Worm (Caenorhabditis elegans) whole organism, L1 larva: Measurements from ENCODE around the gene gck-1.

Experiments used
- C16A3.4 ChIP-seq: fragments of 150-350 bp; optimal IDR thresholded peaks from 2 replicates; lab custom pipeline; 2014; ENCODE audit warnings: missing biosample characterization, missing genetic modification characterization
- Y116A8C.19 ChIP-seq: sonication (generic microtip); optimal IDR thresholded peaks from 2 replicates; lab custom pipeline; 2016; ENCODE audit warnings: missing compliant biosample characterization, missing genetic modification characterization, borderline replicate concordance
- aha-1 ChIP-seq: fragments of 150-350 bp; optimal IDR thresholded peaks from 2 replicates; lab custom pipeline; 2014; ENCODE audit warnings: missing biosample characterization, missing genetic modification characterization
- blmp-1 ChIP-seq: fragments of 150-350 bp; optimal IDR thresholded peaks from 2 replicates; lab custom pipeline; 2014; ENCODE audit warnings: missing biosample characterization, missing genetic modification characterization
- ceh-8 ChIP-seq: fragments of 200-800 bp; sonication (Bioruptor generic); optimal IDR thresholded peaks from 2 replicates; lab custom pipeline; 2018; ENCODE audit warnings: mild to moderate bottlenecking, missing genetic modification characterization, moderate library complexity, missing compliant biosample characterization
- ceh-88 ChIP-seq: fragments of 200-800 bp; sonication (Bioruptor generic); IDR thresholded peaks from 2 replicates; pipeline ENCODE4 v1.3.6; 2022; ENCODE audit warnings: missing genetic modification characterization, missing compliant biosample characterization
- ces-1 ChIP-seq: fragments of 150-350 bp; optimal IDR thresholded peaks from 2 replicates; lab custom pipeline; 2014; ENCODE audit warnings: missing biosample characterization, missing genetic modification reagents, missing genetic modification characterization
- dsc-1 ChIP-seq: sonication (generic microtip); optimal IDR thresholded peaks from 2 replicates; lab custom pipeline; 2016; ENCODE audit warnings: mild to moderate bottlenecking, missing genetic modification characterization, missing compliant biosample characterization
- efl-1 ChIP-seq, 4 experiments: fragments of 150-350 bp; optimal IDR thresholded peaks in 3 of 4; peaks in 1 of 4; 1 replicate in 1 of 4; 2 replicates in 3 of 4; lab custom pipeline; 2014; ENCODE audit warnings: missing biosample characterization in 2 of 4, missing genetic modification characterization in 2 of 4, missing genetic modification reagents in 2 of 4
- egl-27 ChIP-seq, 2 experiments: fragments of 150-350 bp in 1 of 2; sonication (generic microtip); optimal IDR thresholded peaks; 3 replicates each; lab custom pipeline; 2017 to 2018; ENCODE audit warnings: missing biosample characterization in 2 of 2, missing genetic modification characterization in 2 of 2, missing genetic modification reagents in 2 of 2
- elt-2 ChIP-seq: sonication (generic microtip); optimal IDR thresholded peaks from 2 replicates; lab custom pipeline; 2016; ENCODE audit warnings: missing genetic modification characterization, mild to moderate bottlenecking, inconsistent platforms, missing compliant biosample characterization, missing genetic modification reagents
- ets-5 ChIP-seq: fragments of 200-800 bp; sonication (Bioruptor generic); IDR thresholded peaks from 2 replicates; pipeline ENCODE4 v1.3.6; 2022; ENCODE audit warnings: missing genetic modification characterization, missing compliant biosample characterization
- fkh-10 ChIP-seq: sonication (generic microtip); optimal IDR thresholded peaks from 2 replicates; lab custom pipeline; 2017; ENCODE audit warnings: missing biosample characterization, missing genetic modification reagents, missing genetic modification characterization
- fkh-4 ChIP-seq: sonication (generic microtip); optimal IDR thresholded peaks from 2 replicates; lab custom pipeline; 2016; ENCODE audit warnings: missing compliant biosample characterization, missing genetic modification characterization, borderline replicate concordance
- fkh-8 ChIP-seq: sonication (generic microtip); optimal IDR thresholded peaks from 2 replicates; lab custom pipeline; 2016; ENCODE audit warnings: mild to moderate bottlenecking, missing genetic modification characterization, missing compliant biosample characterization
- fos-1 ChIP-seq: fragments of 150-350 bp; optimal IDR thresholded peaks from 2 replicates; lab custom pipeline; 2014; ENCODE audit warnings: missing biosample characterization, missing genetic modification characterization
- isw-1 ChIP-seq: fragments of 200-800 bp; sonication (Bioruptor generic); IDR thresholded peaks from 2 replicates; pipeline ENCODE4 v1.3.6; 2022; ENCODE audit warnings: missing genetic modification characterization, missing compliant biosample characterization
- jun-1 ChIP-seq: fragments of 150-350 bp; optimal IDR thresholded peaks from 2 replicates; lab custom pipeline; 2014; ENCODE audit warnings: missing biosample characterization, missing genetic modification reagents, missing genetic modification characterization
- lin-13 ChIP-seq: fragments of 150-350 bp; optimal IDR thresholded peaks from 2 replicates; lab custom pipeline; 2014; ENCODE audit warnings: missing biosample characterization, missing genetic modification reagents, missing genetic modification characterization
- lsy-2 ChIP-seq, 2 experiments: fragments of 150-350 bp; optimal IDR thresholded peaks; 2 replicates each; lab custom pipeline; 2014; ENCODE audit warnings: missing biosample characterization in 2 of 2, missing genetic modification characterization in 2 of 2
- mab-9 ChIP-seq: fragments of 200-800 bp; sonication (Bioruptor generic); IDR thresholded peaks from 2 replicates; pipeline ENCODE4 v1.3.6; 2022; ENCODE audit warnings: missing genetic modification reagents, missing genetic modification characterization, missing compliant biosample characterization
- mep-1 ChIP-seq: fragments of 150-350 bp; optimal IDR thresholded peaks from 2 replicates; lab custom pipeline; 2014; ENCODE audit warnings: missing biosample characterization, missing genetic modification characterization
- nhr-11 ChIP-seq: fragments of 150-350 bp; optimal IDR thresholded peaks from 2 replicates; lab custom pipeline; 2014; ENCODE audit warnings: missing biosample characterization, missing genetic modification characterization
- nhr-28 ChIP-seq: fragments of 150-350 bp; optimal IDR thresholded peaks from 2 replicates; lab custom pipeline; 2014; ENCODE audit warnings: missing biosample characterization, missing genetic modification characterization
- nhr-71 ChIP-seq: sonication (generic microtip); optimal IDR thresholded peaks from 2 replicates; lab custom pipeline; 2016; ENCODE audit warnings: mild to moderate bottlenecking, missing genetic modification characterization, moderate library complexity, missing compliant biosample characterization
- nhr-85 ChIP-seq: sonication (generic microtip); peaks from one replicate; lab custom pipeline; 2016; ENCODE audit warnings: missing genetic modification characterization, inconsistent platforms, missing compliant biosample characterization
- nhr-90 ChIP-seq: sonication (generic microtip); optimal IDR thresholded peaks from 2 replicates; lab custom pipeline; 2016; ENCODE audit warnings: mild to moderate bottlenecking, missing genetic modification characterization, missing compliant biosample characterization; ENCODE audit not compliant: poor library complexity
- pag-3 ChIP-seq: sonication (generic microtip); optimal IDR thresholded peaks from 2 replicates; lab custom pipeline; 2017; ENCODE audit warnings: missing genetic modification characterization, mild to moderate bottlenecking, missing compliant biosample characterization, antibody characterized with exemption, borderline replicate concordance; ENCODE audit not compliant: insufficient read depth
- sup-37 ChIP-seq: fragments of 200-800 bp; sonication (Bioruptor generic); optimal IDR thresholded peaks from 2 replicates; lab custom pipeline; 2018; ENCODE audit warnings: mild to moderate bottlenecking, missing genetic modification characterization, missing compliant biosample characterization
- zip-4 ChIP-seq: fragments of 200-800 bp; sonication (Bioruptor generic); optimal IDR thresholded peaks from 2 replicates; lab custom pipeline; 2018; ENCODE audit warnings: mild to moderate bottlenecking, missing genetic modification characterization, moderate library complexity, missing compliant biosample characterization
- ztf-11 ChIP-seq, 2 experiments: sonication (generic microtip); optimal IDR thresholded peaks; 2 replicates each; lab custom pipeline; 2016 to 2017; ENCODE audit warnings: missing genetic modification characterization in 2 of 2, missing biosample characterization in 1 of 2, missing compliant biosample characterization in 1 of 2
- ztf-4 ChIP-seq: fragments of 150-350 bp; optimal IDR thresholded peaks from 2 replicates; lab custom pipeline; 2014; ENCODE audit warnings: missing biosample characterization, missing genetic modification characterization

Gene gck-1

ce11 chrV:8966086-8966485, 18.5 kb downstream of the gck-1 start, which contains the start of gene nhr-219:
TSS of gene nhr-219 (minus strand) at chrV:8966186.
- TF ChIP-seq lin-13 (no peak), egl-27 (tag; optimal IDR thresholded peaks at IDR 0.05; lab: Kevin White, UChicago) (no peak)
- TF ChIP-seq, all 84 proteins: peak for 0

- TF ChIP-seq jun-1 (tag; lab: Kevin White, UChicago), result no peak
- TF ChIP-seq ztf-4, result no peak
- no peak for TF ChIP-seq mep-1 (tag; lab: Kevin White, UChicago)
- TF ChIP-seq nhr-11 (tag; lab: Kevin White, UChicago), result no peak
- no peak for TF ChIP-seq ceh-8 (GFP tag; lab: Kevin White, UChicago)
- TF ChIP-seq isw-1 (GFP tag; lab: Robert Waterston, UW), result no peak
- no peak for TF ChIP-seq ceh-88 (GFP tag; lab: Robert Waterston, UW)
- no peak for TF ChIP-seq fkh-8 (tag; lab: Kevin White, UChicago)
- TF ChIP-seq egl-27 (tag; optimal IDR thresholded peaks at IDR 0.05; lab: Kevin White, UChicago), result no peak
- no peak for TF ChIP-seq nhr-28
These were observed 24.7 kb downstream of the gck-1 start, which contains the start of gene nhr-195 for ce11 chrV:8972271-8972670. TSS of gene nhr-195 (minus strand) at chrV:8972371.

- TF ChIP-seq aha-1 (tag; lab: Kevin White, UChicago), result no peak
- TF ChIP-seq ces-1 (GFP tag; lab: Kevin White, UChicago), result no peak
- TF ChIP-seq nhr-85 (tag; lab: Kevin White, UChicago), result no peak
- peak; percentile 7 for TF ChIP-seq mep-1 (tag; lab: Kevin White, UChicago)
- no peak for TF ChIP-seq lsy-2 (tag; optimal IDR thresholded peaks at IDR 0.05; lab: Kevin White, UChicago)
- no peak for TF ChIP-seq dsc-1 (tag; lab: Kevin White, UChicago)
- TF ChIP-seq sup-37 (GFP tag; lab: Kevin White, UChicago), result no peak
- no peak for TF ChIP-seq zip-4 (GFP tag; lab: Kevin White, UChicago)
- peak; percentile 2 for TF ChIP-seq jun-1 (tag; lab: Kevin White, UChicago)
- no peak for TF ChIP-seq ets-5 (GFP tag; lab: Robert Waterston, UW)
- TF ChIP-seq nhr-71 (tag; lab: Kevin White, UChicago), result peak; percentile 3
- no peak for TF ChIP-seq mab-9 (GFP tag; lab: Robert Waterston, UW)
- TF ChIP-seq blmp-1 (tag; lab: Kevin White, UChicago), result peak; percentile 40
- TF ChIP-seq elt-2 (tag; lab: Kevin White, UChicago), result peak; percentile 18
- no peak for TF ChIP-seq fkh-4
These were observed 27.4 kb downstream of the gck-1 start, which contains the start of gene nhr-143 for ce11 chrV:8974889-8975422. TSS of gene nhr-143 (minus strand) at chrV:8974939.

ce11 chrV:8977895-8978294, 30.3 kb downstream of the gck-1 start:
- TF ChIP-seq efl-1 (optimal IDR thresholded peaks at IDR 0.05; lab: Kevin White, UChicago) (no peak), efl-1 (GFP tag; optimal IDR thresholded peaks at IDR 0.05 in 1 of 2; lab: Kevin White, UChicago) (peak in 1 of 2 experiments; percentile 62), C16A3.4 (tag; lab: Kevin White, UChicago) (no peak), fos-1 (no peak)

- no peak for TF ChIP-seq fkh-10
- TF ChIP-seq Y116A8C.19, result no peak
- no peak for TF ChIP-seq nhr-90 (tag; lab: Kevin White, UChicago)
- no peak for TF ChIP-seq pag-3
- no peak for TF ChIP-seq ztf-11 (tag; optimal IDR thresholded peaks at IDR 0.05; lab: Kevin White, UChicago)
- peak; percentile 83 for TF ChIP-seq ceh-8 (GFP tag; lab: Kevin White, UChicago)
These were observed 33.2 kb downstream of the gck-1 start, which contains the start of gene str-84 for ce11 chrV:8980845-8981244. TSS of gene str-84 (minus strand) at chrV:8980945.
